Worm (Caenorhabditis elegans) whole organism, mixed stage, embryonic: ENCODE data around the gene abu-10.

Experiments
- lsy-2 ChIP-seq: fragments of 150-350 bp; optimal IDR thresholded peaks from 2 replicates; lab custom pipeline; 2014; ENCODE audit warnings: missing biosample characterization, missing genetic modification characterization
- nhr-76 ChIP-seq: sonication (generic microtip); optimal IDR thresholded peaks from 2 replicates; lab custom pipeline; 2017; ENCODE audit warnings: missing biosample characterization, missing genetic modification characterization
- unc-39 ChIP-seq: fragments of 150-350 bp; optimal IDR thresholded peaks from 2 replicates; lab custom pipeline; 2014; ENCODE audit warnings: missing biosample characterization, missing genetic modification characterization
- unc-62 ChIP-seq: fragments of 150-350 bp; optimal IDR thresholded peaks from 2 replicates; lab custom pipeline; 2014; ENCODE audit warnings: missing biosample characterization, missing genetic modification reagents, missing genetic modification characterization

- TF ChIP-seq unc-62 (GFP tag; lab: Kevin White, UChicago), result no peak
- TF ChIP-seq lsy-2 (tag; lab: Kevin White, UChicago), result no peak
- TF ChIP-seq unc-39 (tag; lab: Kevin White, UChicago), result no peak
- no peak for TF ChIP-seq nhr-76
Measured at ce11 chrX:3807166-3807565, 9.2 kb downstream of the abu-10 start, which contains the start of gene F35A5.1.
